Worm (Caenorhabditis elegans) whole organism, mixed stage, embryonic: ENCODE results near the gene his-40.

Experiments
- ces-1 ChIP-seq: fragments of 150-350 bp; optimal IDR thresholded peaks from 2 replicates; lab custom pipeline; 2014; ENCODE audit warnings: missing biosample characterization, missing genetic modification reagents, missing genetic modification characterization
- elt-3 ChIP-seq: fragments of 150-350 bp; optimal IDR thresholded peaks from 2 replicates; lab custom pipeline; 2014; ENCODE audit warnings: missing biosample characterization, missing genetic modification characterization
- unc-62 ChIP-seq: fragments of 150-350 bp; optimal IDR thresholded peaks from 2 replicates; lab custom pipeline; 2014; ENCODE audit warnings: missing biosample characterization, missing genetic modification reagents, missing genetic modification characterization

- no peak for TF ChIP-seq unc-62
- TF ChIP-seq elt-3, result no peak
- no peak for TF ChIP-seq ces-1
Measured at ce11 chrX:7271968-7272367, 37.9 kb upstream of the his-40 start, which contains the start of gene F46H5.11.
